Fruit fly (Drosophila melanogaster): Measurements from ENCODE around the gene CG5421.

Gene CG5421

dm6 chr2L:12482723-12483342 is 34.9 kb upstream of the CG5421 start (continued):
- TF ChIP-seq ken (GFP tag; IDR thresholded peaks at IDR 0.05), result no peak
- TF ChIP-seq cad (GFP tag; optimal IDR thresholded peaks at IDR 0.05), result no peak
- TF ChIP-seq cg (GFP tag; optimal IDR thresholded peaks at IDR 0.05), result peak; percentile 22
- no peak for TF ChIP-seq mirr (GFP tag; optimal IDR thresholded peaks at IDR 0.05)
- TF ChIP-seq Trl (optimal IDR thresholded peaks at IDR 0.05), result peak; percentile 96 to 97
- peak; percentile 44 for TF ChIP-seq Trl (GFP tag; optimal IDR thresholded peaks at IDR 0.05)
- TF ChIP-seq CG32767 (GFP tag; IDR thresholded peaks at IDR 0.05), result peak; percentile 58; the same call in 1 of the 2 replicates
- TF ChIP-seq sens-2 (GFP tag; IDR thresholded peaks at IDR 0.05), result no peak
- peak; percentile 27 for TF ChIP-seq ac (GFP tag; optimal IDR thresholded peaks at IDR 0.05)
- TF ChIP-seq sens (GFP tag), result peak; percentile 66
- no peak for TF ChIP-seq CG13287 (GFP tag; IDR thresholded peaks at IDR 0.05; ENCODE audit: partially characterized antibody)
- TF ChIP-seq stc (GFP tag; IDR thresholded peaks at IDR 0.05), result peak; percentile 34; the same call in 1 of the 2 replicates
- TF ChIP-seq CG4707 (GFP tag; optimal IDR thresholded peaks at IDR 0.05), result peak; percentile 11

- TF ChIP-seq Antp (GFP tag; optimal IDR thresholded peaks at IDR 0.05), result no peak
- TF ChIP-seq ase (GFP tag; IDR thresholded peaks at IDR 0.05), result no peak
- TF ChIP-seq Dp (GFP tag; optimal IDR thresholded peaks at IDR 0.05), result no peak
- peak in 1 of 2 experiments; percentile 92 for TF ChIP-seq Pdp1 (GFP tag; optimal IDR thresholded peaks at IDR 0.05)
- TF ChIP-seq CG18619 (GFP tag; optimal IDR thresholded peaks at IDR 0.05), result no peak
- TF ChIP-seq NC2α (GFP tag; optimal IDR thresholded peaks at IDR 0.05), result no peak
- TF ChIP-seq CG6791 (GFP tag; IDR thresholded peaks at IDR 0.05; ENCODE audit: partially characterized antibody), result no peak
- TF ChIP-seq CG8388 (GFP tag; optimal IDR thresholded peaks at IDR 0.05), result no peak
- no peak for TF ChIP-seq Meics (GFP tag; optimal IDR thresholded peaks at IDR 0.05)
- no peak for TF ChIP-seq CG4404 (GFP tag; IDR thresholded peaks at IDR 0.05)
- TF ChIP-seq bsh (GFP tag; optimal IDR thresholded peaks at IDR 0.05), result no peak
- TF ChIP-seq CG17612 (GFP tag; IDR thresholded peaks at IDR 0.05), result no peak
- TF ChIP-seq CG13296 (GFP tag; optimal IDR thresholded peaks at IDR 0.05), result peak; percentile 7
Observed at dm6 chr2L:12481758-12482157, 33.8 kb upstream of the CG5421 start.

- TF ChIP-seq Optix (GFP tag; IDR thresholded peaks at IDR 0.05), result 0 out of 3 replicates have a peak, but pooled peaks have one; percentile 30
- peak; percentile 31; the same call in 1 of the 2 replicates for TF ChIP-seq Drgx (GFP tag; IDR thresholded peaks at IDR 0.05)
- TF ChIP-seq CG17829 (tag; optimal IDR thresholded peaks at IDR 0.05), result no peak
- no peak for TF ChIP-seq CG5180 (GFP tag; optimal IDR thresholded peaks at IDR 0.05)
Observed at dm6 chr2L:12480846-12481245, 32.9 kb upstream of the CG5421 start.

- TF ChIP-seq CrebB (tag; optimal IDR thresholded peaks at IDR 0.05) (no peak), abd-A (tag; optimal IDR thresholded peaks at IDR 0.05) (no peak), CG18619 (GFP tag; optimal IDR thresholded peaks at IDR 0.05) (no peak), cato (GFP tag; optimal IDR thresholded peaks at IDR 0.05; ENCODE audit: borderline replicate concordance) (no peak), sd (tag; optimal IDR thresholded peaks at IDR 0.05) (peak; percentile 48), BEAF-32 (GFP tag; optimal IDR thresholded peaks at IDR 0.05) (no peak)
Observed at dm6 chr2L:12479994-12480393, 32.1 kb upstream of the CG5421 start.

Data from whole organism, embryonic.